Worm (Caenorhabditis elegans) whole organism, L4/young adult: Measurements from ENCODE around the gene F15B9.8.

ENCODE experiments used
- W03F9.2 ChIP-seq: fragments of 150-350 bp; optimal IDR thresholded peaks from 2 replicates; lab custom pipeline; 2014; ENCODE audit warnings: missing biosample characterization, missing genetic modification characterization
- dao-5 ChIP-seq: sonication (generic microtip); optimal IDR thresholded peaks from 2 replicates; lab custom pipeline; 2016; ENCODE audit warnings: missing genotype, missing genetic modification characterization, moderate library complexity, missing compliant biosample characterization
- him-1 ChIP-seq: sonication (generic microtip); optimal IDR thresholded peaks from 2 replicates; lab custom pipeline; 2016; ENCODE audit warnings: missing genotype, missing genetic modification reagents, missing genetic modification characterization, missing compliant biosample characterization

DNA sequence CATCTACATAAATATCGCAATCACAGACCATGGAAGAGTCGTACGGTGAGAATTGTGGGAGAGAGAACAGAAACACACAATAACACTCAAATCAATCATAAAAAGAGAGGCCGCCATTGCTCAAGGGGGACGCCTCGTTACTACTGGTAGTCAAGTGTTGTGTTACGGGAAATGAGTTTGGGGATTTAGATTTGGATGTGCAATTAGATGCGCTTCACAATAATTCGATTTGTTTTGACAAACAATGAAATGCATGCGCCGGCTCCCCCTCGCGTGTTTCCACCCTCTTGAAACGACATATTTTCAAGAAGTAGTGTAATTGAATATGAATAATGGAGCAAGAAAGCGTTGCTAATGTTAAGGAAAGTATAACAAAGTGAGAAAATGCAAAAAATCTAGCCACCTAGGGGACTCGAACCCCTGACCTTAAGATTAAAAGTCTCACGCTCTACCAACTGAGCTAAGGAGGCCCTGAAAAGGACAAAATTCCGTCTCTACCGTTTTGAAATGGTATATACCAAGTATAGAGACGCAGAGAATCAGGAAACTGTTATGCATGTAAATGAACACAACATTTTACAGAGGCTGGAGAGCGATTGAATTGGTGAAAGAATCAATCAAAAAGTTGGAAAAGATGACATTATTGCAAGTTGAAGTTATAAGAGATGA lies 38.4 kb downstream of the F15B9.8 start:
- TF ChIP-seq W03F9.2 (tag; lab: Kevin White, UChicago): no peak
- no peak for TF ChIP-seq him-1
- no peak for TF ChIP-seq dao-5 (tag; lab: Kevin White, UChicago)
